Fruit fly (Drosophila melanogaster) whole organism, pupa: ENCODE data around the gene CG43954.

ENCODE experiments used
- CG10348 ChIP-seq: fragments of 200-800 bp; sonication (Bioruptor generic); IDR thresholded peaks from 2 replicates; pipeline ENCODE4 v1.3.6; 2022; ENCODE audit warnings: missing biosample characterization, missing genetic modification characterization
- CG17806 ChIP-seq: fragments of 200-800 bp; sonication (Bioruptor generic); optimal IDR thresholded peaks from 2 replicates; lab custom pipeline; 2018; ENCODE audit warnings: missing biosample characterization, mild to moderate bottlenecking, missing genetic modification characterization, moderate library complexity
- CG8159 ChIP-seq: fragments of 200-800 bp; sonication (Bioruptor generic); optimal IDR thresholded peaks from 3 replicates; lab custom pipeline; 2018; ENCODE audit warnings: missing biosample characterization, mild to moderate bottlenecking, missing genetic modification characterization, moderate library complexity
- CG8301 ChIP-seq: fragments of 200-800 bp; sonication (Bioruptor generic); optimal IDR thresholded peaks from 2 replicates; lab custom pipeline; 2018; ENCODE audit warnings: missing biosample characterization, mild to moderate bottlenecking, missing genetic modification characterization
- EcR ChIP-seq: fragments of 200-800 bp; sonication (Bioruptor generic); optimal IDR thresholded peaks from 3 replicates; lab custom pipeline; 2019; ENCODE audit warnings: missing biosample characterization, missing genetic modification characterization, mild to moderate bottlenecking, moderate library complexity, missing genetic modification reagents
- Pif1B ChIP-seq: fragments of 200-800 bp; sonication (Bioruptor generic); optimal IDR thresholded peaks from 3 replicates; lab custom pipeline; 2016; ENCODE audit warnings: missing biosample characterization, missing genetic modification characterization
- rn ChIP-seq: fragments of 200-800 bp; sonication (Bioruptor generic); IDR thresholded peaks from 2 replicates; pipeline ENCODE4 v1.3.6; 2022; ENCODE audit warnings: missing biosample characterization, missing genetic modification characterization

- TF ChIP-seq CG8159 (tag; lab: Kevin White, UChicago) (no peak), EcR (GFP tag; lab: Kevin White, UChicago) (no peak), CG17806 (tag; lab: Kevin White, UChicago) (no peak), CG8301 (no peak), Pif1B (GFP tag; lab: Kevin White, UChicago) (no peak), rn (GFP tag; lab: Robert Waterston, UW) (no peak), CG10348 (GFP tag; lab: Robert Waterston, UW) (no peak)
These were observed 16.6 kb upstream of the CG43954 start, which contains the start of gene PGRP-SB1 for dm6 chr3L:16727939-16728635.
